Fruit fly (Drosophila melanogaster) Kc167 (cell line): ENCODE measurements around the gene Miga.

Experiments
- Myc ChIP-seq: fragments of >200 bp; optimal IDR thresholded peaks from 2 replicates; lab custom pipeline; 2017; ENCODE audit warnings: missing external identifiers
- Sin3A ChIP-seq: fragments of >200 bp; optimal IDR thresholded peaks from 2 replicates; lab custom pipeline; 2018; ENCODE audit warnings: missing external identifiers
- h ChIP-seq: fragments of >200 bp; optimal IDR thresholded peaks from 3 replicates; lab custom pipeline; 2018; ENCODE audit warnings: missing external identifiers
- insv ChIP-seq: fragments of >200 bp; optimal IDR thresholded peaks from 3 replicates; lab custom pipeline; 2018; ENCODE audit warnings: missing external identifiers
- psq ChIP-seq: fragments of >200 bp; optimal IDR thresholded peaks from 2 replicates; lab custom pipeline; 2017; ENCODE audit warnings: missing external identifiers
- ttk ChIP-seq: sonication (Bioruptor generic); optimal IDR thresholded peaks from 2 replicates; lab custom pipeline; 2017; ENCODE audit warnings: missing external identifiers

dm6 chrX:8442161-8442560 is 4.5 kb upstream of the Miga start, which contains the start of gene CG12123:
- TF ChIP-seq psq (lab: Kevin White, UChicago) (no peak), Sin3A (lab: Kevin White, UChicago) (no peak), Myc (no peak), ttk (no peak), h (no peak), insv (lab: Kevin White, UChicago) (no peak)
